Fruit fly (Drosophila melanogaster): ENCODE data around the gene Noc1.

Gene Noc1

dm6 chr3L:11074043-11074853 is at the start of gene Noc1, which contains the start of gene Pfdn2 (continued):
- no peak for TF ChIP-seq nerfin-1 (tag; optimal IDR thresholded peaks at IDR 0.05)
- peak; percentile 39 for TF ChIP-seq CG9727 (GFP tag; optimal IDR thresholded peaks at IDR 0.05)
- no peak for TF ChIP-seq p53 (GFP tag; optimal IDR thresholded peaks at IDR 0.05)
- no peak for TF ChIP-seq Jarid2 (GFP tag; optimal IDR thresholded peaks at IDR 0.05)
- no peak for TF ChIP-seq CG4854 (GFP tag; optimal IDR thresholded peaks at IDR 0.05)
- no peak for TF ChIP-seq CG31441 (GFP tag; IDR thresholded peaks at IDR 0.05)
- TF ChIP-seq CG1647 (GFP tag; optimal IDR thresholded peaks at IDR 0.05) = no peak
- peak; percentile 54 for TF ChIP-seq CG30020 (tag; optimal IDR thresholded peaks at IDR 0.05)
- TF ChIP-seq lmd (GFP tag; IDR thresholded peaks at IDR 0.05) = peak; percentile 49
- TF ChIP-seq CG2678 (tag; optimal IDR thresholded peaks at IDR 0.05) = no peak
- no peak for TF ChIP-seq kni (GFP tag; optimal IDR thresholded peaks at IDR 0.05)
- TF ChIP-seq hkb (optimal IDR thresholded peaks at IDR 0.05) = no peak
- no peak; the same call in 1 of the 2 replicates for TF ChIP-seq hkb (GFP tag; IDR thresholded peaks at IDR 0.05)
- TF ChIP-seq crp (GFP tag; optimal IDR thresholded peaks at IDR 0.05) = peak in 1 of 2 experiments; percentile 66
- TF ChIP-seq lov (optimal IDR thresholded peaks at IDR 0.05) = no peak
- TF ChIP-seq lov (GFP tag; IDR thresholded peaks at IDR 0.05) = no peak
- TF ChIP-seq CG1832 (GFP tag; optimal IDR thresholded peaks at IDR 0.05) = no peak
- no peak for TF ChIP-seq psq (GFP tag; optimal IDR thresholded peaks at IDR 0.05)
- peak; percentile 59 for TF ChIP-seq CG4617 (GFP tag; optimal IDR thresholded peaks at IDR 0.05; ENCODE audit: borderline replicate concordance)
- TF ChIP-seq zfh1 (GFP tag; IDR thresholded peaks at IDR 0.05) = peak; percentile 52; the same call in 2 of the 3 replicates
- no peak for TF ChIP-seq Gsc (GFP tag; IDR thresholded peaks at IDR 0.05)
- TF ChIP-seq CG11723 (GFP tag; optimal IDR thresholded peaks at IDR 0.05) = no peak
- no peak for TF ChIP-seq schlank (tag; optimal IDR thresholded peaks at IDR 0.05)
- TF ChIP-seq cad (GFP tag; optimal IDR thresholded peaks at IDR 0.05) = no peak
- TF ChIP-seq crol (GFP tag; IDR thresholded peaks at IDR 0.05) = no peak
- TF ChIP-seq PHDP (tag; optimal IDR thresholded peaks at IDR 0.05) = no peak
- TF ChIP-seq CG8765 (GFP tag; IDR thresholded peaks at IDR 0.05) = no peak
- TF ChIP-seq ewg (GFP tag; optimal IDR thresholded peaks at IDR 0.05) = peak; percentile 53
- TF ChIP-seq Dref (GFP tag; IDR thresholded peaks at IDR 0.05) = no peak
- no peak for TF ChIP-seq H2.0 (GFP tag; IDR thresholded peaks at IDR 0.05)
- TF ChIP-seq CG18262 (tag; optimal IDR thresholded peaks at IDR 0.05) = peak; percentile 66
- TF ChIP-seq CG13296 (GFP tag; optimal IDR thresholded peaks at IDR 0.05) = no peak
- peak; percentile 56 for TF ChIP-seq CG9817 (tag; optimal IDR thresholded peaks at IDR 0.05)
- TF ChIP-seq B-H1 (GFP tag; IDR thresholded peaks at IDR 0.05) = no peak
- TF ChIP-seq Gug (GFP tag; IDR thresholded peaks at IDR 0.05) = 0 out of 4 replicates have a peak, but pooled peaks have one; percentile 33
- TF ChIP-seq CG1233 (GFP tag; optimal IDR thresholded peaks at IDR 0.05) = no peak
- TF ChIP-seq CG13424 (tag; optimal IDR thresholded peaks at IDR 0.05) = peak; percentile 73
- peak; percentile 62 for TF ChIP-seq ind (GFP tag; optimal IDR thresholded peaks at IDR 0.05)
- TF ChIP-seq Hey (tag; optimal IDR thresholded peaks at IDR 0.05) = no peak
- peak; percentile 82 for TF ChIP-seq cwo (GFP tag; optimal IDR thresholded peaks at IDR 0.05)
- no peak for TF ChIP-seq maf-S (GFP tag; optimal IDR thresholded peaks at IDR 0.05)

DNA sequence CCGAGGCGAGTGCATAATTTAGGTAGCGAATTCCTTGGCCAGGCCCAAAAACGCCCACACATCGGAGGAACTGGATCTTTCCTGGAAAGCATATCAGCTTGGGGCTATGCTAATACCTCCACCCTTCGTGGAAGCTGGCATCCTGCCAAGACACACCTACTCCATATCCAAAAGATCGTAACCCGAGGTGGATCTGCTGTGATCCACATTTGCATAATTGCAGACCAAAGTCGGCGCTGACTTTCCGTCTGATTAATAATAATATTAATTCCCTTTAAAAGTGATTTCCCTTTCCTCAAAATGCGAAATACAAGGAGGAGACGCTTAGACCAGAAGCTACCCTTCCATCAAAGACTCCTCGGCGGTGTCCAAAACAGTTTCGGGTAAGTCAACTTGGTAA is 49.3 kb upstream of the Noc1 start, which contains the start of gene CG32079:
TSS of gene CG32079 (plus strand) at position 301 of the 400 bp plus-strand sequence.
- TF ChIP-seq Mrtf (GFP tag; IDR thresholded peaks at IDR 0.05) = 0 out of 3 replicates have a peak, but pooled peaks have one; percentile 35
- no peak for TF ChIP-seq CG6813 (GFP tag; optimal IDR thresholded peaks at IDR 0.05)
